Comparison of ENCODE assay signal across 6 worm cellular contexts in genomic region chrV:8431295-8431694, ce11.
TF ChIP-seq lines count a peak whose summit lies in the region.
"Not testable (repeated sequence)": the region's sequence is repeated elsewhere in the genome, so short reads cannot be mapped to it uniquely, and the experiment has no call there.

No protein-coding gene starts in this region.

TF ChIP-seq in whole organism, L1 larva, 84 proteins besides CTCF, POLR2A, EP300 and RAD21:
- TF ChIP-seq rnt-1 (tag; optimal IDR thresholded peaks at IDR 0.05; lab: Kevin White, UChicago) (peak; percentile 35), nhr-19 (GFP tag; conservative IDR thresholded peaks at IDR 0.05; lab: Robert Waterston, UW) (peak; percentile 37)
TF ChIP-seq in whole organism, L1 larva: peak in this region for 2; not testable (repeated sequence) for 82.

TF ChIP-seq in whole organism, L4 larva, 104 proteins besides CTCF, POLR2A, EP300 and RAD21 (continues in another document):
- TF ChIP-seq arid-1 (GFP tag; conservative IDR thresholded peaks at IDR 0.05; lab: Robert Waterston, UW) (peak; percentile 78), Y75B8A.6 (GFP tag; IDR thresholded peaks at IDR 0.05; lab: Robert Waterston, UW) (0 out of 2 replicates have a peak, but pooled peaks have one; percentile 76), snpc-1.2 (GFP tag; IDR thresholded peaks at IDR 0.05; lab: Robert Waterston, UW) (0 out of 2 replicates have a peak, but pooled peaks have one; percentile 24), egl-43 (GFP tag; IDR thresholded peaks at IDR 0.05; lab: Robert Waterston, UW) (peak; percentile 75), lin-38 (GFP tag; IDR thresholded peaks at IDR 0.05; lab: Robert Waterston, UW) (peak; percentile 65), ZK337.2 (GFP tag; IDR thresholded peaks at IDR 0.05; lab: Robert Waterston, UW) (0 out of 2 replicates have a peak, but pooled peaks have one; percentile 33), D1046.2 (GFP tag; IDR thresholded peaks at IDR 0.05; lab: Robert Waterston, UW) (0 out of 2 replicates have a peak, but pooled peaks have one; percentile 44), pha-4 (GFP tag; IDR thresholded peaks at IDR 0.05; lab: Robert Waterston, UW) (peak; percentile 33; the same call in 1 of the 2 replicates), Y48G9A.11 (GFP tag; IDR thresholded peaks at IDR 0.05; lab: Robert Waterston, UW) (0 out of 2 replicates have a peak, but pooled peaks have one; percentile 28), hmg-1.1 (GFP tag; IDR thresholded peaks at IDR 0.05; lab: Robert Waterston, UW) (peak; percentile 46; the same call in 1 of the 2 replicates), mes-2 (tag; optimal IDR thresholded peaks at IDR 0.05; lab: Kevin White, UChicago; ENCODE audit: poor library complexity, severe bottlenecking) (peak; percentile 14), T26A8.4 (GFP tag; IDR thresholded peaks at IDR 0.05; lab: Robert Waterston, UW) (peak; percentile 45; the same call in 1 of the 2 replicates), dmd-8 (GFP tag; IDR thresholded peaks at IDR 0.05; lab: Robert Waterston, UW) (peak; percentile 87)
- TF ChIP-seq pha-4 (tag; optimal IDR thresholded peaks at IDR 0.05; lab: Kevin White, UChicago): not testable (repeated sequence)

TF ChIP-seq in whole organism, early embryonic, 17 proteins besides CTCF, POLR2A, EP300 and RAD21:
- TF ChIP-seq pes-1 (GFP tag; IDR thresholded peaks at IDR 0.05; lab: Robert Waterston, UW) (peak; percentile 86), tbx-11 (GFP tag; IDR thresholded peaks at IDR 0.05; lab: Robert Waterston, UW) (peak; percentile 75), tbx-37 (GFP tag; conservative IDR thresholded peaks at IDR 0.05; lab: Robert Waterston, UW) (peak; percentile 60), scrt-1 (GFP tag; IDR thresholded peaks at IDR 0.05; lab: Robert Waterston, UW) (peak; percentile 84), flt-1 (GFP tag; IDR thresholded peaks at IDR 0.05; lab: Robert Waterston, UW) (peak; percentile 80), sea-1 (GFP tag; conservative IDR thresholded peaks at IDR 0.05; lab: Robert Waterston, UW) (peak; percentile 80)

TF ChIP-seq in whole organism, late embryonic, 69 proteins besides CTCF, POLR2A, EP300 and RAD21:
- TF ChIP-seq ceh-45 (GFP tag; IDR thresholded peaks at IDR 0.05; lab: Robert Waterston, UW) (0 out of 2 replicates have a peak, but pooled peaks have one; percentile 18), unc-3 (GFP tag; conservative IDR thresholded peaks at IDR 0.05; lab: Robert Waterston, UW) (peak; percentile 50)
- not testable (repeated sequence) for TF ChIP-seq unc-3 (tag; optimal IDR thresholded peaks at IDR 0.05; lab: Kevin White, UChicago)

TF ChIP-seq in whole organism, midembryonic, 9 proteins besides CTCF, POLR2A, EP300 and RAD21:
- TF ChIP-seq ztf-23 (GFP tag; IDR thresholded peaks at IDR 0.05; lab: Robert Waterston, UW): peak; percentile 70; the same call in 1 of the 2 replicates
- TF ChIP-seq ztf-29 (GFP tag; IDR thresholded peaks at IDR 0.05; lab: Robert Waterston, UW): 0 out of 2 replicates have a peak, but pooled peaks have one; percentile 35
- TF ChIP-seq tab-1 (GFP tag; IDR thresholded peaks at IDR 0.05; lab: Robert Waterston, UW): peak; percentile 83; the same call in 1 of the 2 replicates
- peak; percentile 71 for TF ChIP-seq ref-1 (GFP tag; conservative IDR thresholded peaks at IDR 0.05; lab: Robert Waterston, UW)
- peak; percentile 82 for TF ChIP-seq flt-1 (GFP tag; IDR thresholded peaks at IDR 0.05; lab: Robert Waterston, UW)
- peak; percentile 72 for TF ChIP-seq T22C8.4 (GFP tag; IDR thresholded peaks at IDR 0.05; lab: Robert Waterston, UW)

TF ChIP-seq in whole organism, young adult, 124 proteins besides CTCF, POLR2A, EP300 and RAD21:
- TF ChIP-seq Y56A3A.18 (GFP tag; IDR thresholded peaks at IDR 0.05; lab: Robert Waterston, UW): 0 out of 2 replicates have a peak, but pooled peaks have one; percentile 19
- TF ChIP-seq madf-6 (GFP tag; IDR thresholded peaks at IDR 0.05; lab: Robert Waterston, UW): peak; percentile 62
- TF ChIP-seq B0261.1 (tag; optimal IDR thresholded peaks at IDR 0.05; lab: Kevin White, UChicago): peak; percentile 52
- peak; percentile 63; the same call in 1 of the 2 replicates for TF ChIP-seq nfyb-1 (GFP tag; IDR thresholded peaks at IDR 0.05; lab: Robert Waterston, UW)
- 0 out of 2 replicates have a peak, but pooled peaks have one; percentile 12 for TF ChIP-seq Y95B8A.8 (GFP tag; IDR thresholded peaks at IDR 0.05; lab: Robert Waterston, UW)
- peak; percentile 48 for TF ChIP-seq hmg-1.2 (GFP tag; IDR thresholded peaks at IDR 0.05; lab: Robert Waterston, UW)
- TF ChIP-seq dox-1 (GFP tag; IDR thresholded peaks at IDR 0.05; lab: Robert Waterston, UW): peak; percentile 60
- TF ChIP-seq pbrm-1 (GFP tag; IDR thresholded peaks at IDR 0.05; lab: Robert Waterston, UW): 0 out of 2 replicates have a peak, but pooled peaks have one; percentile 26
- TF ChIP-seq tbp1 (GFP tag; optimal IDR thresholded peaks at IDR 0.05; lab: Kevin White, UChicago): peak; percentile 83
- TF ChIP-seq egl-44 (GFP tag; IDR thresholded peaks at IDR 0.05; lab: Robert Waterston, UW): peak; percentile 35; the same call in 1 of the 2 replicates
- TF ChIP-seq hsf-1 (GFP tag; IDR thresholded peaks at IDR 0.05; lab: Robert Waterston, UW): peak; percentile 47; the same call in 1 of the 2 replicates
- peak; percentile 20 for TF ChIP-seq rpc-1 (optimal IDR thresholded peaks at IDR 0.05; lab: Kevin White, UChicago)
- peak; percentile 51 for TF ChIP-seq rpc-1 (tag; optimal IDR thresholded peaks at IDR 0.05; lab: Kevin White, UChicago)
- peak; percentile 71 for TF ChIP-seq lin-26 (GFP tag; IDR thresholded peaks at IDR 0.05; lab: Robert Waterston, UW)
- not testable (repeated sequence) for TF ChIP-seq snpc-4 (GFP tag; optimal IDR thresholded peaks at IDR 0.05; lab: Kevin White, UChicago)
- TF ChIP-seq snpc-4 (tag; optimal IDR thresholded peaks at IDR 0.05; lab: Kevin White, UChicago): peak in 1 of 4 experiments; percentile 21
